5 fruit fly cellular contexts compared by ENCODE assay signal in the genomic region with DNA sequence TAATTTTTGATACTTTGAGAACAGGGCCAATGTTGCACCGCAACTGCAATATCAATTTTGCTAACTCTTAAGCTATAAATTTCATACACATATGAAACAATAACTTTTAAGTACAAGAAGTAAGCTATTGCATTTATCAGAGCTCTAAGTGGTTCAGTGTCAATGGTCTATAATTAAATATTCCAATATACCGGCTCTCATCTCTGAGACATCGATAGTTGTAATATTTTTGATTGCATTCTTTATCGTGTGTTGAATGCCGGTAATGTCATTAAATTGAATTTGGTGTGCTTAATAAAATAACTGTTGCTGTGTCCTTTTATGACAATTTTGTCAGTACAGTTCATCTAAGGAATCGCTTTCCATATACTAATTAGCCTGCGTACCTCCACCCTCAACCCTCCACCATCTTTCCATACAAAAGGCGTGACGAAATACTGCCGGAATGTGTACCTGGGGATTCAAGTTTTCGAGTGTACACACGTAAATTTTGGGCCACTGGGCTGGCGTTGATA.
TF ChIP-seq lines count a peak whose summit lies in the region.

A gene (plus strand): TSS at position 238 of the 515 bp plus-strand sequence.

- TF ChIP-seq CTCF in whole organism, embryonic (GFP tag; optimal IDR thresholded peaks at IDR 0.05; lab: Kevin White, UChicago) = no peak

TF ChIP-seq in whole organism, adult, 20 proteins besides CTCF, POLR2A, EP300 and RAD21:
- TF ChIP-seq Mnt (GFP tag; optimal IDR thresholded peaks at IDR 0.05; lab: Kevin White, UChicago) (no peak), CG7101 (tag; optimal IDR thresholded peaks at IDR 0.05; lab: Kevin White, UChicago) (peak; percentile 33)

TF ChIP-seq in whole organism, embryonic, 481 proteins besides CTCF, POLR2A, EP300 and RAD21 (continues in another document):
- no peak for TF ChIP-seq chn (GFP tag; optimal IDR thresholded peaks at IDR 0.05; lab: Kevin White, UChicago)
- no peak for TF ChIP-seq Hmr (GFP tag; optimal IDR thresholded peaks at IDR 0.05; lab: Kevin White, UChicago)
- no peak for TF ChIP-seq CG12219 (GFP tag; optimal IDR thresholded peaks at IDR 0.05; lab: Kevin White, UChicago)
- TF ChIP-seq Tbp (GFP tag; optimal IDR thresholded peaks at IDR 0.05; lab: Kevin White, UChicago) = no peak
- no peak for TF ChIP-seq mam (GFP tag; optimal IDR thresholded peaks at IDR 0.05; lab: Kevin White, UChicago)
- no peak for TF ChIP-seq CG12236 (GFP tag; optimal IDR thresholded peaks at IDR 0.05; lab: Kevin White, UChicago)
- no peak for TF ChIP-seq CG31224 (GFP tag; IDR thresholded peaks at IDR 0.05; lab: Robert Waterston, UW)
- TF ChIP-seq ttk (GFP tag; IDR thresholded peaks at IDR 0.05; lab: Robert Waterston, UW) = no peak
- no peak for TF ChIP-seq Usf (GFP tag; optimal IDR thresholded peaks at IDR 0.05; lab: Kevin White, UChicago)
- no peak for TF ChIP-seq CG7786 (GFP tag; optimal IDR thresholded peaks at IDR 0.05; lab: Kevin White, UChicago)
- no peak for TF ChIP-seq B-H2 (GFP tag; optimal IDR thresholded peaks at IDR 0.05; lab: Kevin White, UChicago)
- no peak for TF ChIP-seq CG18599 (GFP tag; optimal IDR thresholded peaks at IDR 0.05; lab: Kevin White, UChicago)
- no peak for TF ChIP-seq E2f1 (GFP tag; IDR thresholded peaks at IDR 0.05; lab: Robert Waterston, UW)
- no peak for TF ChIP-seq CG6254 (GFP tag; optimal IDR thresholded peaks at IDR 0.05; lab: Kevin White, UChicago)
- no peak for TF ChIP-seq Optix (GFP tag; IDR thresholded peaks at IDR 0.05; lab: Robert Waterston, UW)
- TF ChIP-seq CG11695 (GFP tag; IDR thresholded peaks at IDR 0.05; lab: Robert Waterston, UW) = no peak
- no peak for TF ChIP-seq MTF-1 (GFP tag; optimal IDR thresholded peaks at IDR 0.05; lab: Kevin White, UChicago; ENCODE audit: borderline replicate concordance)
- TF ChIP-seq CG7745 (tag; optimal IDR thresholded peaks at IDR 0.05; lab: Kevin White, UChicago) = no peak
- TF ChIP-seq Xrp1 (GFP tag; IDR thresholded peaks at IDR 0.05; lab: Robert Waterston, UW) = no peak; the same call in 1 of the 2 replicates
- TF ChIP-seq nmo (GFP tag; optimal IDR thresholded peaks at IDR 0.05; lab: Kevin White, UChicago) = peak; percentile 67
- no peak for TF ChIP-seq CG2875 (GFP tag; optimal IDR thresholded peaks at IDR 0.05; lab: Kevin White, UChicago)

TF ChIP-seq in whole organism, prepupa, 60 proteins besides CTCF, POLR2A, EP300 and RAD21 (continues in another document):
- TF ChIP-seq Sox14 (GFP tag; optimal IDR thresholded peaks at IDR 0.05; lab: Kevin White, UChicago) (peak; percentile 36), acj6 (GFP tag; optimal IDR thresholded peaks at IDR 0.05; lab: Kevin White, UChicago) (peak; percentile 18), CG3919 (GFP tag; optimal IDR thresholded peaks at IDR 0.05; lab: Kevin White, UChicago) (no peak), Hr38 (GFP tag; optimal IDR thresholded peaks at IDR 0.05; lab: Kevin White, UChicago) (no peak), Met (GFP tag; optimal IDR thresholded peaks at IDR 0.05; lab: Kevin White, UChicago) (no peak), eg (GFP tag; IDR thresholded peaks at IDR 0.05; lab: Robert Waterston, UW) (no peak), CG32006 (GFP tag; optimal IDR thresholded peaks at IDR 0.05; lab: Kevin White, UChicago) (no peak), CG4318 (GFP tag; optimal IDR thresholded peaks at IDR 0.05; lab: Kevin White, UChicago) (no peak), Ets21C (GFP tag; optimal IDR thresholded peaks at IDR 0.05; lab: Kevin White, UChicago) (no peak), Eip75B (GFP tag; optimal IDR thresholded peaks at IDR 0.05; lab: Kevin White, UChicago) (no peak), net (GFP tag; optimal IDR thresholded peaks at IDR 0.05; lab: Kevin White, UChicago) (no peak), spab (GFP tag; optimal IDR thresholded peaks at IDR 0.05; lab: Kevin White, UChicago) (no peak), CG3032 (tag; optimal IDR thresholded peaks at IDR 0.05; lab: Kevin White, UChicago) (peak; percentile 41), fd59A (GFP tag; optimal IDR thresholded peaks at IDR 0.05; lab: Kevin White, UChicago) (no peak), CG8319 (GFP tag; optimal IDR thresholded peaks at IDR 0.05; lab: Kevin White, UChicago) (no peak), CG7368 (GFP tag; optimal IDR thresholded peaks at IDR 0.05; lab: Kevin White, UChicago) (no peak), CG10631 (GFP tag; optimal IDR thresholded peaks at IDR 0.05; lab: Kevin White, UChicago) (peak; percentile 27), CG11294 (GFP tag; IDR thresholded peaks at IDR 0.05; lab: Robert Waterston, UW) (no peak), CG8119 (GFP tag; IDR thresholded peaks at IDR 0.05; lab: Robert Waterston, UW) (no peak), fkh (GFP tag; optimal IDR thresholded peaks at IDR 0.05; lab: Kevin White, UChicago) (no peak), CG11902 (GFP tag; optimal IDR thresholded peaks at IDR 0.05; lab: Kevin White, UChicago) (no peak), fd85E (GFP tag; optimal IDR thresholded peaks at IDR 0.05; lab: Kevin White, UChicago) (no peak), CG15336 (GFP tag; IDR thresholded peaks at IDR 0.05; lab: Robert Waterston, UW) (no peak)

TF ChIP-seq in whole organism, pupa, 21 proteins besides CTCF, POLR2A, EP300 and RAD21:
- no peak for TF ChIP-seq Ets98B (GFP tag; IDR thresholded peaks at IDR 0.05; lab: Robert Waterston, UW)
- TF ChIP-seq Pif1B (GFP tag; optimal IDR thresholded peaks at IDR 0.05; lab: Kevin White, UChicago) = no peak
- TF ChIP-seq CG17806 (tag; optimal IDR thresholded peaks at IDR 0.05; lab: Kevin White, UChicago) = no peak
- no peak for TF ChIP-seq CG12605 (GFP tag; IDR thresholded peaks at IDR 0.05; lab: Robert Waterston, UW)
- TF ChIP-seq CG8301 (tag; optimal IDR thresholded peaks at IDR 0.05; lab: Kevin White, UChicago) = no peak
- peak; percentile 14 for TF ChIP-seq CG34367 (tag; optimal IDR thresholded peaks at IDR 0.05; lab: Kevin White, UChicago)
- no peak for TF ChIP-seq CG4496 (GFP tag; IDR thresholded peaks at IDR 0.05; lab: Robert Waterston, UW)
- TF ChIP-seq EcR (GFP tag; optimal IDR thresholded peaks at IDR 0.05; lab: Kevin White, UChicago) = no peak
- no peak for TF ChIP-seq rn (GFP tag; IDR thresholded peaks at IDR 0.05; lab: Robert Waterston, UW)
- no peak for TF ChIP-seq fd96Ca (GFP tag; IDR thresholded peaks at IDR 0.05; lab: Robert Waterston, UW)
- TF ChIP-seq CG9948 (tag; optimal IDR thresholded peaks at IDR 0.05; lab: Kevin White, UChicago) = no peak
- TF ChIP-seq Snoo (tag; optimal IDR thresholded peaks at IDR 0.05; lab: Kevin White, UChicago) = no peak
- TF ChIP-seq CG8159 (tag; optimal IDR thresholded peaks at IDR 0.05; lab: Kevin White, UChicago) = peak; percentile 43
- no peak for TF ChIP-seq gl (tag; optimal IDR thresholded peaks at IDR 0.05; lab: Kevin White, UChicago)
- TF ChIP-seq D1 (tag; optimal IDR thresholded peaks at IDR 0.05; lab: Kevin White, UChicago) = peak; percentile 29
- no peak for TF ChIP-seq CG13204 (GFP tag; optimal IDR thresholded peaks at IDR 0.05; lab: Kevin White, UChicago)
- no peak for TF ChIP-seq CG10348 (GFP tag; IDR thresholded peaks at IDR 0.05; lab: Robert Waterston, UW)
- TF ChIP-seq CG15710 (tag; optimal IDR thresholded peaks at IDR 0.05; lab: Kevin White, UChicago) = peak; percentile 18
- TF ChIP-seq Pif1A (GFP tag; optimal IDR thresholded peaks at IDR 0.05; lab: Kevin White, UChicago) = no peak
- no peak for TF ChIP-seq CG14655 (GFP tag; optimal IDR thresholded peaks at IDR 0.05; lab: Kevin White, UChicago)
- no peak for TF ChIP-seq CG32121 (GFP tag; IDR thresholded peaks at IDR 0.05; lab: Robert Waterston, UW)

TF ChIP-seq in whole organism, wandering third instar larva, 38 proteins besides CTCF, POLR2A, EP300 and RAD21 (continues in another document):
- TF ChIP-seq CrebA (GFP tag; optimal IDR thresholded peaks at IDR 0.05; lab: Kevin White, UChicago; ENCODE audit: borderline replicate concordance) (no peak), Dfd (GFP tag; optimal IDR thresholded peaks at IDR 0.05; lab: Kevin White, UChicago) (no peak), Abd-B (GFP tag; optimal IDR thresholded peaks at IDR 0.05; lab: Kevin White, UChicago) (no peak), lola (GFP tag; optimal IDR thresholded peaks at IDR 0.05; lab: Kevin White, UChicago) (no peak), usp (GFP tag; optimal IDR thresholded peaks at IDR 0.05; lab: Kevin White, UChicago) (no peak), dl (GFP tag; optimal IDR thresholded peaks at IDR 0.05; lab: Kevin White, UChicago; ENCODE audit: insufficient read depth in 1 of 2, partially characterized antibody in 2 of 2) (no peak), HLH106 (tag; optimal IDR thresholded peaks at IDR 0.05; lab: Kevin White, UChicago) (no peak), Vsx2 (GFP tag; optimal IDR thresholded peaks at IDR 0.05; lab: Kevin White, UChicago; ENCODE audit: partially characterized antibody) (no peak), CG9705 (GFP tag; optimal IDR thresholded peaks at IDR 0.05; lab: Kevin White, UChicago) (no peak), Hr78 (GFP tag; optimal IDR thresholded peaks at IDR 0.05; lab: Kevin White, UChicago) (peak; percentile 76), rgr (GFP tag; optimal IDR thresholded peaks at IDR 0.05; lab: Kevin White, UChicago) (no peak), dmrt93B (GFP tag; optimal IDR thresholded peaks at IDR 0.05; lab: Kevin White, UChicago) (no peak), brk (GFP tag; optimal IDR thresholded peaks at IDR 0.05; lab: Kevin White, UChicago) (no peak), pan (optimal IDR thresholded peaks at IDR 0.05; lab: Kevin White, UChicago) (no peak), Dif (GFP tag; optimal IDR thresholded peaks at IDR 0.05; lab: Kevin White, UChicago; ENCODE audit: partially characterized antibody) (no peak), Hr83 (GFP tag; optimal IDR thresholded peaks at IDR 0.05; lab: Kevin White, UChicago; ENCODE audit: poor library complexity, severe bottlenecking) (peak; percentile 11), jim (GFP tag; optimal IDR thresholded peaks at IDR 0.05; lab: Kevin White, UChicago) (no peak), Rel (GFP tag; optimal IDR thresholded peaks at IDR 0.05; lab: Kevin White, UChicago) (no peak), Rel (tag; optimal IDR thresholded peaks at IDR 0.05; lab: Kevin White, UChicago) (no peak), N (GFP tag; optimal IDR thresholded peaks at IDR 0.05; lab: Kevin White, UChicago) (peak; percentile 96), GATAd (GFP tag; optimal IDR thresholded peaks at IDR 0.05; lab: Kevin White, UChicago) (no peak), br (GFP tag; optimal IDR thresholded peaks at IDR 0.05; lab: Kevin White, UChicago) (no peak), woc (GFP tag; optimal IDR thresholded peaks at IDR 0.05; lab: Kevin White, UChicago) (peak; percentile 81), Myc (optimal IDR thresholded peaks at IDR 0.05; lab: Kevin White, UChicago) (peak; percentile 4), OdsH (GFP tag; optimal IDR thresholded peaks at IDR 0.05; lab: Kevin White, UChicago) (no peak), sage (GFP tag; optimal IDR thresholded peaks at IDR 0.05; lab: Kevin White, UChicago) (no peak), fru (GFP tag; optimal IDR thresholded peaks at IDR 0.05; lab: Kevin White, UChicago) (no peak), dsf (GFP tag; optimal IDR thresholded peaks at IDR 0.05; lab: Kevin White, UChicago; ENCODE audit: borderline replicate concordance) (no peak), psq (GFP tag; optimal IDR thresholded peaks at IDR 0.05; lab: Kevin White, UChicago) (no peak)
